Worm (Caenorhabditis elegans) whole organism, young adult: ENCODE data around the gene C31H2.3.

Experiments used
- Y67H2A.10 ChIP-seq: fragments of 200-800 bp; sonication (Bioruptor generic); conservative IDR thresholded peaks from 2 replicates; pipeline ENCODE4 v1.3.6; 2022; ENCODE audit warnings: missing genetic modification reagents, missing genetic modification characterization, missing compliant biosample characterization
- ceh-79 ChIP-seq: sonication (generic microtip); optimal IDR thresholded peaks from 2 replicates; lab custom pipeline; 2017; ENCODE audit warnings: mild to moderate bottlenecking, missing genetic modification characterization, missing compliant biosample characterization
- him-1 ChIP-seq: sonication (generic microtip); optimal IDR thresholded peaks from 2 replicates; lab custom pipeline; 2016; ENCODE audit warnings: missing genotype, missing genetic modification reagents, missing genetic modification characterization, missing compliant biosample characterization
- hlh-26 ChIP-seq: fragments of 200-800 bp; sonication (Bioruptor generic); conservative IDR thresholded peaks from 2 replicates; pipeline ENCODE4 v1.3.6; 2022; ENCODE audit warnings: missing genetic modification reagents, missing genetic modification characterization, missing compliant biosample characterization
- lag-1 ChIP-seq: fragments of 200-800 bp; sonication (Bioruptor generic); IDR thresholded peaks from 2 replicates; pipeline ENCODE4 v1.3.6; 2022; ENCODE audit warnings: missing genetic modification reagents, missing genetic modification characterization, missing compliant biosample characterization
- lsy-27 ChIP-seq: sonication (generic microtip); optimal IDR thresholded peaks from 2 replicates; lab custom pipeline; 2017; ENCODE audit warnings: missing genetic modification characterization, mild to moderate bottlenecking, missing compliant biosample characterization, antibody characterized with exemption, missing genotype, borderline replicate concordance; ENCODE audit not compliant: insufficient read depth
- nfya-1 ChIP-seq: sonication (generic microtip); optimal IDR thresholded peaks from 2 replicates; lab custom pipeline; 2017; ENCODE audit warnings: antibody characterized with exemption, missing compliant biosample characterization, missing genetic modification characterization, borderline replicate concordance; ENCODE audit not compliant: insufficient read depth
- pha-4 ChIP-seq: fragments of 150-350 bp; sonication (generic microtip); optimal IDR thresholded peaks from 2 replicates; lab custom pipeline; 2014; ENCODE audit warnings: missing biosample characterization, missing genetic modification reagents, missing genetic modification characterization
- rpc-1 ChIP-seq, 2 experiments: fragments of 150-350 bp in 1 of 2; sonication (generic microtip) in 1 of 2; optimal IDR thresholded peaks; 2 replicates each; lab custom pipeline; 2014 to 2018; ENCODE audit warnings: missing biosample characterization in 1 of 2, missing genetic modification characterization in 1 of 2, missing genetic modification reagents in 1 of 2, missing genotype in 1 of 2
- sea-2 ChIP-seq: fragments of 200-800 bp; sonication (Bioruptor generic); IDR thresholded peaks from 2 replicates; pipeline ENCODE4 v1.3.6; 2022; ENCODE audit warnings: missing genetic modification characterization, missing compliant biosample characterization
- unc-130 ChIP-seq: sonication (generic microtip); optimal IDR thresholded peaks from 2 replicates; lab custom pipeline; 2016; ENCODE audit warnings: missing genetic modification reagents, missing genetic modification characterization, missing compliant biosample characterization
- ztf-26 ChIP-seq: sonication (generic microtip); optimal IDR thresholded peaks from 2 replicates; lab custom pipeline; 2017; ENCODE audit warnings: missing genetic modification characterization, missing compliant biosample characterization
- ztf-6 ChIP-seq: fragments of 200-800 bp; sonication (Bioruptor generic); IDR thresholded peaks from 2 replicates; pipeline ENCODE4 v1.3.6; 2022; ENCODE audit warnings: missing genetic modification reagents, missing genetic modification characterization, missing compliant biosample characterization

DNA sequence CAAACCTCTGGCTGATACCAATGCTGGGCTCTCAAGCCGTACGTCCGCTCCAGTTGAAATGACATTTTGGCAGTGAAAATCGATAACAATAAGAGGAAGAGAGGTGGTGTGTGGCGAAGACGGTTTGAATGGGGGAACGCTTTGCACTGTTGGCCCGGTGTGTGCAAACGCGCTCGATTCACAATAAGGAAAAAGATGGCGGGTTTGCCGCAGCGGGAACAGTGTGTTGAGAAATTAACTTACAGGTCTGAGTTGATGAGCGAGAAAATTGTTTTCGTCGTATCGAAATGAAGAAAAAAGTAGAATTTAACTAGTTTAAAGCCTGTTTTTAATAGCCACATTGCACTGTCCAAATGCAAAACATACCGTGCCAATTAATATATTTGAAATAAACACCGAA, 24.9 kb upstream of the C31H2.3 start, which contains the start of gene metl-9:
- TF ChIP-seq nfya-1 (tag; lab: Kevin White, UChicago) = no peak
- TF ChIP-seq rpc-1 (optimal IDR thresholded peaks at IDR 0.05; lab: Kevin White, UChicago) = no peak
- TF ChIP-seq rpc-1 (tag; optimal IDR thresholded peaks at IDR 0.05; lab: Kevin White, UChicago) = no peak
- no peak for TF ChIP-seq ceh-79
- TF ChIP-seq him-1 (tag; lab: Kevin White, UChicago) = no peak
- no peak for TF ChIP-seq unc-130 (GFP tag; lab: Kevin White, UChicago)
- no peak for TF ChIP-seq pha-4 (tag; lab: Kevin White, UChicago)
- no peak for TF ChIP-seq lsy-27 (tag; lab: Kevin White, UChicago)
- TF ChIP-seq ztf-6 = no peak
- TF ChIP-seq Y67H2A.10 (GFP tag; lab: Robert Waterston, UW) = no peak
- no peak for TF ChIP-seq sea-2 (GFP tag; lab: Robert Waterston, UW)
- no peak for TF ChIP-seq lag-1
- no peak for TF ChIP-seq ztf-26 (tag; lab: Kevin White, UChicago)
- no peak for TF ChIP-seq hlh-26
